Worm (Caenorhabditis elegans): Measurements from ENCODE around the gene Y24D9A.6.

Gene Y24D9A.6

DNA sequence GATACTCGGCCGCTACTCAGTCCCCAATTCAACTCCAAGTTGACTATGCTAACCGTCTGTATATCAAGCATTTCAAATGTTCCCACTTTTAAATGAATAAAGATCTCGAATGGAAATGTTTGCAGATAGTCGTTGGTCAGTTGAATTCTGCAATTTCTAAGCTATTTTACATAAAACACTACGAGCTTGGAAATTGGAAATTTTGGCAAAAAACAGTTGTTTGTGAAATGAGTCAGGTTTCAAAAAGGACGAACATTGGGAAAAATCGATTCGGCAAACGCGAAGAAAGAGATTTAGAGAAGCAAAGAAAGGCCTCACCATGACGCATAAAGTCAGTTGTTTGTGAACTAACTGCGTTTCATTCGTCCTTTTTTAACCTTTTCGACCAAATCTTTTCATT lies 46.7 kb upstream of the Y24D9A.6 start:
- TF ChIP-seq ces-1 (GFP tag; optimal IDR thresholded peaks at IDR 0.05): peak; percentile 40
- TF ChIP-seq unc-120 (tag; optimal IDR thresholded peaks at IDR 0.05; ENCODE audit: poor library complexity, severe bottlenecking): peak; percentile 3
- TF ChIP-seq mep-1 (tag; optimal IDR thresholded peaks at IDR 0.05): no peak
- no peak for TF ChIP-seq snpc-4 (tag; optimal IDR thresholded peaks at IDR 0.05)
- peak; percentile 10 for TF ChIP-seq hlh-1 (tag; optimal IDR thresholded peaks at IDR 0.05)
- TF ChIP-seq lsy-2 (tag; optimal IDR thresholded peaks at IDR 0.05): peak; percentile 6
- no peak for TF ChIP-seq ceh-39 (tag; optimal IDR thresholded peaks at IDR 0.05)

DNA sequence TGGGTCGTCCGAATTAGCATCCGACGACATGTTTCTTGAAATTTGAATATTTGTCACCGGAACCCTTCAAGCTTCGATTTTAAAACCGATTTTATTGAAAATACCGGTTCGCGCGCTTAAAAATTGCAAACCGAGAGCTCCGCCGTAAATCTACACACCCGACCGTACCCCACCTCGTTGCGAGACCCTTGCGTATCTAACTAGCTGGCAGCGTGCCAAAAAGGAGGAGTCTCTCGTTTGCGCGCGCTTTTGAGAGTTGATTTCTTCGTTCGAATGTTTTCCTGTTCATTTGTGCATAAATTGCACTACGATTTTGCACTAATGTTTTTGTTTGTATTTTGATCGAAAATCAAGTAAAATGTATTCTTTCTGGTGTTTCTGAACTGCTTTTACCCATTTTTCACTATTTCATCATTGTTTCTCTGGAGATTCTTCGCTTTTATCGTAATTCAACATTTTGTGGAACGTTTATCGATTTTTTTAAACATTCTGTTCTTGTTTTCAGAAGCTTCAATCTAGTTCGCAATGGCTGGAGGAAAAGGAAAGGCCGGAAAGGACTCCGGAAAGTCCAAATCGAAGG lies 45.6 kb upstream of the Y24D9A.6 start, which contains the start of the genes wapl-1 and htz-1:
wapl-1 (minus strand) TSS at position 30 of the 580 bp plus-strand sequence.
htz-1 (plus strand) TSS at position 506 of the 580 bp plus-strand sequence.
- no peak for TF ChIP-seq elt-1 (tag; optimal IDR thresholded peaks at IDR 0.05; ENCODE audit: borderline replicate concordance, insufficient read depth)
- TF ChIP-seq elt-3 (tag; optimal IDR thresholded peaks at IDR 0.05): no peak
- peak; percentile 90 for TF ChIP-seq ceh-39 (tag; optimal IDR thresholded peaks at IDR 0.05)
- no peak for TF ChIP-seq ceh-43 (GFP tag; optimal IDR thresholded peaks at IDR 0.05)
- TF ChIP-seq mab-5 (tag; optimal IDR thresholded peaks at IDR 0.05): no peak
- peak; percentile 87 for TF ChIP-seq nhr-237 (tag; optimal IDR thresholded peaks at IDR 0.05)
- TF ChIP-seq ces-1 (GFP tag; optimal IDR thresholded peaks at IDR 0.05): peak; percentile 70
- no peak for TF ChIP-seq unc-39 (tag; optimal IDR thresholded peaks at IDR 0.05)
- TF ChIP-seq nhr-28 (tag; optimal IDR thresholded peaks at IDR 0.05): no peak
- no peak for TF ChIP-seq M03D4.4 (tag; optimal IDR thresholded peaks at IDR 0.05)
- peak; percentile 30 for TF ChIP-seq lin-32 (GFP tag; optimal IDR thresholded peaks at IDR 0.05)
- peak; percentile 52 for TF ChIP-seq mls-2 (tag; optimal IDR thresholded peaks at IDR 0.05)
- TF ChIP-seq flh-1 (GFP tag; optimal IDR thresholded peaks at IDR 0.05): no peak
- no peak for TF ChIP-seq blmp-1 (tag; optimal IDR thresholded peaks at IDR 0.05)
- TF ChIP-seq sem-2 (GFP tag; optimal IDR thresholded peaks at IDR 0.05): no peak
- TF ChIP-seq nhr-2 (tag; optimal IDR thresholded peaks at IDR 0.05): peak; percentile 63
- peak; percentile 78 for TF ChIP-seq unc-62 (GFP tag; optimal IDR thresholded peaks at IDR 0.05)
- no peak for TF ChIP-seq tbx-8 (GFP tag; optimal IDR thresholded peaks at IDR 0.05)
- peak; percentile 44 for TF ChIP-seq cnd-1 (tag; optimal IDR thresholded peaks at IDR 0.05)
- no peak for TF ChIP-seq snpc-4 (tag; optimal IDR thresholded peaks at IDR 0.05)
- peak; percentile 99 for TF ChIP-seq lsy-2 (tag; optimal IDR thresholded peaks at IDR 0.05)
- peak; percentile 96 for TF ChIP-seq mep-1 (tag; optimal IDR thresholded peaks at IDR 0.05)
- peak; percentile 61 for TF ChIP-seq sptf-1 (tag; optimal IDR thresholded peaks at IDR 0.05)
- no peak for TF ChIP-seq ham-2 (GFP tag; optimal IDR thresholded peaks at IDR 0.05)
- TF ChIP-seq hlh-1 (tag; optimal IDR thresholded peaks at IDR 0.05): peak; percentile 67
- TF ChIP-seq pha-4 (tag; optimal IDR thresholded peaks at IDR 0.05): peak; percentile 96
- TF ChIP-seq drap-1 (GFP tag; optimal IDR thresholded peaks at IDR 0.05): peak; percentile 32
- TF ChIP-seq unc-120 (tag; optimal IDR thresholded peaks at IDR 0.05; ENCODE audit: poor library complexity, severe bottlenecking): peak; percentile 46
- peak; percentile 33 for TF ChIP-seq ceh-83 (GFP tag; optimal IDR thresholded peaks at IDR 0.05)
- TF ChIP-seq bed-3 (GFP tag; optimal IDR thresholded peaks at IDR 0.05): no peak
- no peak for TF ChIP-seq nhr-12 (tag; optimal IDR thresholded peaks at IDR 0.05)
- TF ChIP-seq zip-8 (tag; optimal IDR thresholded peaks at IDR 0.05): no peak
- no peak for TF ChIP-seq nhr-76 (tag; optimal IDR thresholded peaks at IDR 0.05)
- peak; percentile 96 for TF ChIP-seq lin-13 (tag; optimal IDR thresholded peaks at IDR 0.05)
- TF ChIP-seq ztf-11 (tag; optimal IDR thresholded peaks at IDR 0.05): no peak

DNA sequence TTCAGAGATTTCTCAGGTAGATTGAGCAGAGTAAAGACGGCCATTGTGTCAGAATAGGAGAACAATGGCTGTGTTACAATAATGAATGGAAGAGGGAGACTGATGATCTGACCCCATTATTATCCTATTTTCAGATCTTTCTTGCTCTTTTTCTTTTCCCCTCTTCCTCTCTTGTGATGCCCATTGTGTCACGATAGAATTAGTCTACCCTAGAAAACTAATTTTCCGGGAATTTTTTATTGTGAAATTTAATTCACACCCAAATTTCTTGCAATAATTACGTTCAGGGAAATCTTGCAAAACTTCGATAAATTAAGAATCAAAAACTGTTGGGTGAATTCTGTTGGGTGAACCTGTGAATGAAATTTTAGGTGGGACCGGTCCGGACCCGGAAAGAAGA lies 40.9 kb upstream of the Y24D9A.6 start, which contains the start of gene fbxb-75:
fbxb-75 (minus strand) TSS at position 101 of the 400 bp plus-strand sequence.
- TF ChIP-seq ceh-39 (tag; optimal IDR thresholded peaks at IDR 0.05) (no peak), nhr-237 (tag; optimal IDR thresholded peaks at IDR 0.05) (no peak), elt-1 (tag; optimal IDR thresholded peaks at IDR 0.05; ENCODE audit: borderline replicate concordance, insufficient read depth) (peak; percentile 28)

DNA sequence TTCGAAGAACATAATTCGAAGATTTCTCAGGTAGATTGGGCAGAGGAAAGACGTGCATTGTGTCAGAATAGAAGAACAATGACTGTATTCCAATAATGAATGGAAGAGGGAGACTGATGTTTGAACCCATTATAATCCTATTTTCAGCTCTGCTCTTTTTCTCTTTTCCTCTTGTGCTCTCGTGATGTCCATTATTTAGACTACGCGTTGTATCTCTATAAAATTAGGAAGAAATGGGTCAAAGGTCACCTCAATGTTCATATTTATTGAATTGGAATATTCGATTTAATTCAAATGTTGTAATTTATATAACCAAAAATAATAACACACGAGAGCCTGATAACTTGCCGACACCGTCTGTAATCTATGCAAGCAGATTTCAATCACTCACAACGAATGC lies 39.0 kb upstream of the Y24D9A.6 start, which contains the start of gene fbxb-74:
fbxb-74 (minus strand) TSS at position 101 of the 400 bp plus-strand sequence.
- TF ChIP-seq bed-3 (GFP tag; optimal IDR thresholded peaks at IDR 0.05) (no peak), pha-4 (tag; optimal IDR thresholded peaks at IDR 0.05) (no peak), nhr-28 (tag; optimal IDR thresholded peaks at IDR 0.05) (no peak), unc-62 (GFP tag; optimal IDR thresholded peaks at IDR 0.05) (no peak), tbx-8 (GFP tag; optimal IDR thresholded peaks at IDR 0.05) (no peak), nhr-76 (tag; optimal IDR thresholded peaks at IDR 0.05) (no peak), blmp-1 (tag; optimal IDR thresholded peaks at IDR 0.05) (no peak), nhr-237 (tag; optimal IDR thresholded peaks at IDR 0.05) (no peak)

Data from whole organism, mixed stage, embryonic.